Worm (Caenorhabditis elegans): ENCODE measurements around the gene T23F2.2.

DNA sequence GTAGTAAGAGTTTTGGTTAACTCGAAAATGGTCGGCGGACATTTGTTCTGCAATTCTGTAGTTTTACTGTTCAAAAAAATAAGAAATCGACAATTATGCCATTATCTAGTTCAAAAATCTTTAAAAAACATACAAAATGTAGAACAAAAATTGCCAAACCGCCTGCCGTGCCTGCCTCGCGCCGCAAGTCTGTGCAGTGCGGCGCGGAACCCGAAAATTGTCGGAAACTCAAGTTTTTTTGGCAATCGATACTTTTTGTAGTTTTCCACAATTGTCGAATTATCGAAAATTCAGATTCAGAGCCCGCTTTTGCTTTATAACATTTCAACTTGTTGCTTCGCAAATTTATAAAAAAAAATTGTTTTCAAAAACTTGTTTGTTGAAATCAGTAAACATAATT lies 47.0 kb downstream of the T23F2.2 start:
- TF ChIP-seq ztf-11 (tag; optimal IDR thresholded peaks at IDR 0.05) (no peak), mdl-1 (tag; optimal IDR thresholded peaks at IDR 0.05) (no peak), ZK546.5 (tag; optimal IDR thresholded peaks at IDR 0.05) (no peak), nhr-25 (tag; optimal IDR thresholded peaks at IDR 0.05) (no peak), lsy-2 (tag; optimal IDR thresholded peaks at IDR 0.05) (no peak), nhr-12 (tag; optimal IDR thresholded peaks at IDR 0.05) (no peak), unc-62 (GFP tag; optimal IDR thresholded peaks at IDR 0.05) (no peak), ama-1 (optimal IDR thresholded peaks at IDR 0.05) (no peak), unc-55 (GFP tag; optimal IDR thresholded peaks at IDR 0.05) (no peak), lin-39 (tag; optimal IDR thresholded peaks at IDR 0.05) (no peak), nhr-237 (tag; optimal IDR thresholded peaks at IDR 0.05) (no peak), lin-13 (GFP tag; optimal IDR thresholded peaks at IDR 0.05) (no peak), snpc-4 (tag; optimal IDR thresholded peaks at IDR 0.05) (no peak), egl-27 (tag; optimal IDR thresholded peaks at IDR 0.05) (no peak)
